Worm (Caenorhabditis elegans): Measurements from ENCODE around the gene M28.9.

ce11 chrII:10627086-10627485 is 12.1 kb upstream of the M28.9 start:
- no peak for TF ChIP-seq unc-39 (tag; optimal IDR thresholded peaks at IDR 0.05)
- TF ChIP-seq snpc-4 (tag; optimal IDR thresholded peaks at IDR 0.05) = no peak
- no peak for TF ChIP-seq pha-4 (tag; optimal IDR thresholded peaks at IDR 0.05)
- no peak for TF ChIP-seq lin-13 (tag; optimal IDR thresholded peaks at IDR 0.05)
- no peak for TF ChIP-seq nhr-76 (tag; optimal IDR thresholded peaks at IDR 0.05)

Data from whole organism, mixed stage, embryonic.